Fruit fly (Drosophila melanogaster): Measurements from ENCODE around the gene CG17350.

The CG17350 gene

dm6 chr2L:19386106-19386715, 5.5 kb downstream of the CG17350 start, which contains the start of gene fon:
Gene fon, minus strand, starts transcription at chr2L:19386205.
- TF ChIP-seq Sin3A (optimal IDR thresholded peaks at IDR 0.05) (no peak), insv (optimal IDR thresholded peaks at IDR 0.05) (no peak), psq (optimal IDR thresholded peaks at IDR 0.05) (no peak), h (optimal IDR thresholded peaks at IDR 0.05) (no peak), ttk (optimal IDR thresholded peaks at IDR 0.05) (no peak)

- TF ChIP-seq psq (optimal IDR thresholded peaks at IDR 0.05) = no peak
- no peak for TF ChIP-seq ttk (optimal IDR thresholded peaks at IDR 0.05)
- TF ChIP-seq Myc (optimal IDR thresholded peaks at IDR 0.05) = no peak
- no peak for TF ChIP-seq insv (optimal IDR thresholded peaks at IDR 0.05)
- TF ChIP-seq h (optimal IDR thresholded peaks at IDR 0.05) = no peak
- no peak for TF ChIP-seq Sin3A (optimal IDR thresholded peaks at IDR 0.05)
Measured at dm6 chr2L:19388966-19389365, 8.2 kb downstream of the CG17350 start.

dm6 chr2L:19389749-19390148, 9.0 kb downstream of the CG17350 start, which contains the start of gene CG17549:
Gene CG17549, minus strand, starts transcription at chr2L:19390075.
- TF ChIP-seq Sin3A (optimal IDR thresholded peaks at IDR 0.05) (no peak), ttk (optimal IDR thresholded peaks at IDR 0.05) (no peak), psq (optimal IDR thresholded peaks at IDR 0.05) (no peak), insv (optimal IDR thresholded peaks at IDR 0.05) (no peak), Myc (optimal IDR thresholded peaks at IDR 0.05) (no peak), h (optimal IDR thresholded peaks at IDR 0.05) (no peak)

dm6 chr2L:19393703-19394210, 13.0 kb downstream of the CG17350 start, which contains the start of gene CG31798:
Gene CG31798, plus strand, starts transcription at chr2L:19394160.
- TF ChIP-seq h (optimal IDR thresholded peaks at IDR 0.05) (no peak), Myc (optimal IDR thresholded peaks at IDR 0.05) (no peak), Sin3A (optimal IDR thresholded peaks at IDR 0.05) (no peak)

- TF ChIP-seq Myc (optimal IDR thresholded peaks at IDR 0.05) (no peak), ttk (optimal IDR thresholded peaks at IDR 0.05) (no peak), h (optimal IDR thresholded peaks at IDR 0.05) (no peak), insv (optimal IDR thresholded peaks at IDR 0.05) (no peak), Sin3A (optimal IDR thresholded peaks at IDR 0.05) (no peak), psq (optimal IDR thresholded peaks at IDR 0.05) (no peak)
Measured at dm6 chr2L:19397617-19398316, 17.0 kb downstream of the CG17350 start.

dm6 chr2L:19398317-19399234, 17.8 kb downstream of the CG17350 start, which contains the start of gene CG17544:
Gene CG17544, minus strand, starts transcription at chr2L:19398493.
- no peak for TF ChIP-seq insv (optimal IDR thresholded peaks at IDR 0.05)

dm6 chr2L:19401914-19402313, 21.2 kb downstream of the CG17350 start:
- TF ChIP-seq Sin3A (optimal IDR thresholded peaks at IDR 0.05) = no peak
- no peak for TF ChIP-seq Myc (optimal IDR thresholded peaks at IDR 0.05)

- TF ChIP-seq h (optimal IDR thresholded peaks at IDR 0.05) = no peak
- no peak for TF ChIP-seq Sin3A (optimal IDR thresholded peaks at IDR 0.05)
- no peak for TF ChIP-seq psq (optimal IDR thresholded peaks at IDR 0.05)
- TF ChIP-seq insv (optimal IDR thresholded peaks at IDR 0.05) = no peak
- no peak for TF ChIP-seq Myc (optimal IDR thresholded peaks at IDR 0.05)
- TF ChIP-seq ttk (optimal IDR thresholded peaks at IDR 0.05) = no peak
Measured at dm6 chr2L:19402667-19403066, 21.9 kb downstream of the CG17350 start.

dm6 chr2L:19403398-19403797, 22.7 kb downstream of the CG17350 start:
- TF ChIP-seq Sin3A (optimal IDR thresholded peaks at IDR 0.05) (no peak), Myc (optimal IDR thresholded peaks at IDR 0.05) (no peak), ttk (optimal IDR thresholded peaks at IDR 0.05) (no peak), h (optimal IDR thresholded peaks at IDR 0.05) (no peak), insv (optimal IDR thresholded peaks at IDR 0.05) (no peak), psq (optimal IDR thresholded peaks at IDR 0.05) (no peak)

dm6 chr2L:19404804-19405203, 24.1 kb downstream of the CG17350 start:
- TF ChIP-seq Myc (optimal IDR thresholded peaks at IDR 0.05) = no peak
- TF ChIP-seq psq (optimal IDR thresholded peaks at IDR 0.05) = no peak
- TF ChIP-seq h (optimal IDR thresholded peaks at IDR 0.05) = no peak
- no peak for TF ChIP-seq insv (optimal IDR thresholded peaks at IDR 0.05)
- TF ChIP-seq Sin3A (optimal IDR thresholded peaks at IDR 0.05) = no peak

dm6 chr2L:19405685-19406357, 25.1 kb downstream of the CG17350 start:
- no peak for TF ChIP-seq ttk (optimal IDR thresholded peaks at IDR 0.05)
- no peak for TF ChIP-seq insv (optimal IDR thresholded peaks at IDR 0.05)
- TF ChIP-seq Sin3A (optimal IDR thresholded peaks at IDR 0.05) = no peak
- no peak for TF ChIP-seq psq (optimal IDR thresholded peaks at IDR 0.05)
- TF ChIP-seq h (optimal IDR thresholded peaks at IDR 0.05) = no peak
- TF ChIP-seq Myc (optimal IDR thresholded peaks at IDR 0.05) = no peak

- TF ChIP-seq Myc (optimal IDR thresholded peaks at IDR 0.05) (no peak), ttk (optimal IDR thresholded peaks at IDR 0.05) (no peak), psq (optimal IDR thresholded peaks at IDR 0.05) (no peak), Sin3A (optimal IDR thresholded peaks at IDR 0.05) (no peak), insv (optimal IDR thresholded peaks at IDR 0.05) (no peak), h (optimal IDR thresholded peaks at IDR 0.05) (no peak)
Measured at dm6 chr2L:19406419-19406818, 25.7 kb downstream of the CG17350 start.

Measured in Kc167 (cell line).